Worm (Caenorhabditis elegans) whole organism, young adult: ENCODE results near the gene grd-8.

Source experiments
- bed-2 ChIP-seq: fragments of 200-800 bp; sonication (Bioruptor generic); IDR thresholded peaks from 2 replicates; pipeline ENCODE4 v1.3.6; 2022; ENCODE audit warnings: missing genetic modification reagents, missing genetic modification characterization, missing compliant biosample characterization
- hlh-12 ChIP-seq: sonication (generic microtip); optimal IDR thresholded peaks from 2 replicates; lab custom pipeline; 2016; ENCODE audit warnings: missing genetic modification characterization, missing compliant biosample characterization
- hmg-1.2 ChIP-seq: fragments of 200-800 bp; sonication (Bioruptor generic); IDR thresholded peaks from 2 replicates; pipeline ENCODE4 v1.3.6; 2022; ENCODE audit warnings: missing genetic modification reagents, missing genetic modification characterization, missing compliant biosample characterization
- pha-4 ChIP-seq: fragments of 150-350 bp; sonication (generic microtip); optimal IDR thresholded peaks from 2 replicates; lab custom pipeline; 2014; ENCODE audit warnings: missing biosample characterization, missing genetic modification reagents, missing genetic modification characterization
- sdz-38 ChIP-seq: sonication (generic microtip); optimal IDR thresholded peaks from 2 replicates; lab custom pipeline; 2016; ENCODE audit warnings: missing genotype, missing genetic modification characterization, missing compliant biosample characterization
- sea-2 ChIP-seq: fragments of 200-800 bp; sonication (Bioruptor generic); IDR thresholded peaks from 2 replicates; pipeline ENCODE4 v1.3.6; 2022; ENCODE audit warnings: missing genetic modification characterization, missing compliant biosample characterization
- snpc-3.4 ChIP-seq: sonication (generic microtip); optimal IDR thresholded peaks from 2 replicates; lab custom pipeline; 2017; ENCODE audit warnings: missing genetic modification characterization, mild to moderate bottlenecking, missing compliant biosample characterization, antibody characterized with exemption, moderate library complexity, missing genotype, missing genetic modification reagents
- snpc-4 ChIP-seq, 5 experiments: fragments of 150-350 bp in 1 of 5; sonication (generic microtip) in 4 of 5; optimal IDR thresholded peaks; 2 replicates each; lab custom pipeline; 2014 to 2018; ENCODE audit warnings: missing genetic modification characterization in 5 of 5, missing biosample characterization in 3 of 5, antibody characterized with exemption in 2 of 5, mild to moderate bottlenecking in 2 of 5, missing compliant biosample characterization in 2 of 5, missing genotype in 2 of 5, moderate library complexity in 2 of 5, missing genetic modification reagents in 1 of 5
- tbx-9 ChIP-seq: sonication (generic microtip); optimal IDR thresholded peaks from 2 replicates; lab custom pipeline; 2016; ENCODE audit warnings: borderline replicate concordance, missing genetic modification characterization, inconsistent platforms, missing compliant biosample characterization
- unc-62 ChIP-seq: fragments of 150-350 bp; optimal IDR thresholded peaks from 2 replicates; lab custom pipeline; 2014; ENCODE audit warnings: missing biosample characterization, missing genetic modification reagents, missing genetic modification characterization

- TF ChIP-seq snpc-3.4 (tag; lab: Kevin White, UChicago) (no peak), hlh-12 (tag; lab: Kevin White, UChicago) (no peak), snpc-4 (GFP tag; optimal IDR thresholded peaks at IDR 0.05; lab: Kevin White, UChicago) (no peak), snpc-4 (tag; optimal IDR thresholded peaks at IDR 0.05; lab: Kevin White, UChicago) (no peak), unc-62 (GFP tag; lab: Kevin White, UChicago) (no peak), bed-2 (GFP tag; lab: Robert Waterston, UW) (no peak), sdz-38 (tag; lab: Kevin White, UChicago) (no peak), pha-4 (tag; lab: Kevin White, UChicago) (no peak), tbx-9 (tag; lab: Kevin White, UChicago) (no peak), sea-2 (GFP tag; lab: Robert Waterston, UW) (no peak), hmg-1.2 (GFP tag; lab: Robert Waterston, UW) (no peak)
These were observed 49.3 kb upstream of the grd-8 start, which contains the start of gene flp-21 for ce11 chrV:7793067-7793466.
